Worm (Caenorhabditis elegans) whole organism, L4/young adult: ENCODE measurements around the gene msp-31.

Source experiments
- W03F9.2 ChIP-seq: fragments of 150-350 bp; optimal IDR thresholded peaks from 2 replicates; lab custom pipeline; 2014; ENCODE audit warnings: missing biosample characterization, missing genetic modification characterization
- dao-5 ChIP-seq: sonication (generic microtip); optimal IDR thresholded peaks from 2 replicates; lab custom pipeline; 2016; ENCODE audit warnings: missing genotype, missing genetic modification characterization, moderate library complexity, missing compliant biosample characterization
- him-1 ChIP-seq: sonication (generic microtip); optimal IDR thresholded peaks from 2 replicates; lab custom pipeline; 2016; ENCODE audit warnings: missing genotype, missing genetic modification reagents, missing genetic modification characterization, missing compliant biosample characterization

DNA sequence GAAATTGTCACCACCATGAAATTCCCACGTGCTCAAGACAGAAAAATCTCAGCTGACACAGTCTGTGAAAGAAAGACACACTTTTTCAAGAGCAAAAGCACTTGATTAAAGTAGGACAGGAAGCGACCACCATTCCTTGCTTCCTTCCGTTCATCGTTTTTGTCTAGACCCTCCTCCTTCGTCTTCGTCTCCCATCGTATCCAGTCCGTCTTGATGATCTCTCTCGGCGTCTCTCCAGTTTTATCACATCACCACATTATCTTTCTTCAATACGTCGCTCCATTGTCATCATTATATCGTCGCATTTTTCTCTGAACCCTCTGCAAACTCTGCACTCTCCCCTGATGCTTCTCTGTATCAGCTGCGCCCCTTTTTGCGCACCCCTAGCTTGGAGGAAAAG, 8.2 kb downstream of the msp-31 start:
- TF ChIP-seq him-1 (tag; lab: Kevin White, UChicago) (no peak), dao-5 (tag; lab: Kevin White, UChicago) (no peak), W03F9.2 (tag; lab: Kevin White, UChicago) (no peak)
